Worm (Caenorhabditis elegans) whole organism, midembryonic: ENCODE data around the gene srj-23.

Experiments used
- T22C8.4 ChIP-seq: fragments of 200-800 bp; sonication (Bioruptor generic); IDR thresholded peaks from 2 replicates; pipeline ENCODE4 v1.3.6; 2022; ENCODE audit warnings: missing genetic modification characterization, missing compliant biosample characterization
- cog-1 ChIP-seq: sonication (generic microtip); optimal IDR thresholded peaks from 2 replicates; lab custom pipeline; 2016; ENCODE audit warnings: missing genetic modification characterization, missing compliant biosample characterization
- flt-1 ChIP-seq: fragments of 200-800 bp; sonication (Bioruptor generic); IDR thresholded peaks from 2 replicates; pipeline ENCODE4 v1.3.6; 2022; ENCODE audit warnings: missing genetic modification characterization, missing compliant biosample characterization
- klf-2 ChIP-seq: fragments of 200-800 bp; sonication (Bioruptor generic); conservative IDR thresholded peaks from 2 replicates; pipeline ENCODE4 v1.3.6; 2022; ENCODE audit warnings: missing genetic modification reagents, missing genetic modification characterization, missing compliant biosample characterization
- med-1 ChIP-seq: sonication (generic microtip); optimal IDR thresholded peaks from 2 replicates; lab custom pipeline; 2017; ENCODE audit warnings: missing genetic modification characterization, mild to moderate bottlenecking, missing compliant biosample characterization, antibody characterized with exemption, missing genetic modification reagents; ENCODE audit not compliant: insufficient read depth
- ref-1 ChIP-seq: fragments of 200-800 bp; sonication (Bioruptor generic); conservative IDR thresholded peaks from 2 replicates; pipeline ENCODE4 v1.3.6; 2022; ENCODE audit warnings: missing genetic modification reagents, missing genetic modification characterization, missing compliant biosample characterization
- tab-1 ChIP-seq: fragments of 200-800 bp; sonication (Bioruptor generic); IDR thresholded peaks from 2 replicates; pipeline ENCODE4 v1.3.6; 2022; ENCODE audit warnings: missing genetic modification characterization, missing compliant biosample characterization
- ztf-23 ChIP-seq: fragments of 200-800 bp; sonication (Bioruptor generic); IDR thresholded peaks from 2 replicates; pipeline ENCODE4 v1.3.6; 2022; ENCODE audit warnings: missing genetic modification reagents, missing genetic modification characterization, missing compliant biosample characterization
- ztf-29 ChIP-seq: fragments of 200-800 bp; sonication (Bioruptor generic); IDR thresholded peaks from 2 replicates; pipeline ENCODE4 v1.3.6; 2022; ENCODE audit warnings: missing genetic modification reagents, missing genetic modification characterization, missing compliant biosample characterization

- TF ChIP-seq med-1 (GFP tag; lab: Kevin White, UChicago) (no peak), ref-1 (GFP tag; lab: Robert Waterston, UW) (no peak), klf-2 (GFP tag; lab: Robert Waterston, UW) (no peak), tab-1 (GFP tag; lab: Robert Waterston, UW) (no peak), cog-1 (tag; lab: Kevin White, UChicago) (no peak), flt-1 (no peak), ztf-23 (no peak), ztf-29 (GFP tag; lab: Robert Waterston, UW) (no peak), T22C8.4 (GFP tag; lab: Robert Waterston, UW) (no peak)
Observed at ce11 chrV:1447079-1447478, 4.4 kb upstream of the srj-23 start, which contains the start of gene cnc-4.
